Fruit fly (Drosophila melanogaster) whole organism, embryonic: Measurements from ENCODE around the gene CG13601.

Experiments
- Antp ChIP-seq: fragments of 200-800 bp; sonication (Bioruptor generic); optimal IDR thresholded peaks from 3 replicates; lab custom pipeline; 2016; ENCODE audit warnings: missing biosample characterization, missing genetic modification characterization
- Atf3 ChIP-seq: fragments of 200-800 bp; sonication (Bioruptor generic); optimal IDR thresholded peaks from 3 replicates; lab custom pipeline; 2016; ENCODE audit warnings: missing biosample characterization, missing genetic modification characterization
- CG10147 ChIP-seq: fragments of 200-800 bp; sonication (Bioruptor generic); optimal IDR thresholded peaks from 2 replicates; lab custom pipeline; 2019; ENCODE audit warnings: missing biosample characterization, mild to moderate bottlenecking, missing genetic modification characterization, moderate library complexity
- CG10267 ChIP-seq: fragments of 200-800 bp; sonication (Bioruptor generic); optimal IDR thresholded peaks from 2 replicates; lab custom pipeline; 2018; ENCODE audit warnings: missing biosample characterization, mild to moderate bottlenecking, missing genetic modification characterization, moderate library complexity
- CG10366 ChIP-seq: fragments of 200-800 bp; sonication (Bioruptor generic); IDR thresholded peaks from 2 replicates; pipeline ENCODE4 v1.3.6; 2022; ENCODE audit warnings: missing biosample characterization, missing genetic modification characterization
- CG12071 ChIP-seq: fragments of 200-800 bp; sonication (Bioruptor generic); optimal IDR thresholded peaks from 3 replicates; lab custom pipeline; 2018; ENCODE audit warnings: missing biosample characterization, mild to moderate bottlenecking, missing genetic modification characterization
- CG12744 ChIP-seq: fragments of 200-800 bp; sonication (Bioruptor generic); optimal IDR thresholded peaks from 2 replicates; lab custom pipeline; 2016; ENCODE audit warnings: missing biosample characterization, missing genetic modification characterization
- CG13775 ChIP-seq: fragments of 200-800 bp; sonication (Bioruptor generic); optimal IDR thresholded peaks from 3 replicates; lab custom pipeline; 2017; ENCODE audit warnings: missing biosample characterization, mild to moderate bottlenecking, missing genetic modification characterization
- CG1602 ChIP-seq: fragments of 200-800 bp; sonication (Bioruptor generic); optimal IDR thresholded peaks from 3 replicates; lab custom pipeline; 2016; ENCODE audit warnings: missing biosample characterization, missing genetic modification characterization
- CG17568 ChIP-seq: fragments of 200-800 bp; sonication (Bioruptor generic); optimal IDR thresholded peaks from 2 replicates; lab custom pipeline; 2018; ENCODE audit warnings: missing biosample characterization, mild to moderate bottlenecking, missing genetic modification characterization, moderate library complexity
- CG18619 ChIP-seq: fragments of 200-800 bp; sonication (Bioruptor generic); optimal IDR thresholded peaks from 3 replicates; lab custom pipeline; 2017; ENCODE audit warnings: missing biosample characterization, mild to moderate bottlenecking, missing genetic modification characterization
- CG2875 ChIP-seq: fragments of 200-800 bp; sonication (Bioruptor generic); optimal IDR thresholded peaks from 2 replicates; lab custom pipeline; 2017; ENCODE audit warnings: missing biosample characterization, mild to moderate bottlenecking, missing genetic modification characterization, missing genetic modification reagents
- CG4282 ChIP-seq: fragments of 200-800 bp; sonication (Bioruptor generic); optimal IDR thresholded peaks from 2 replicates; lab custom pipeline; 2016; ENCODE audit warnings: missing biosample characterization, missing genetic modification characterization
- CG5180 ChIP-seq: fragments of 200-800 bp; sonication (Bioruptor generic); optimal IDR thresholded peaks from 3 replicates; lab custom pipeline; 2017; ENCODE audit warnings: missing biosample characterization, missing genetic modification characterization, mild to moderate bottlenecking, moderate library complexity, missing genetic modification reagents
- CG6854 ChIP-seq: fragments of 200-800 bp; sonication (Bioruptor generic); optimal IDR thresholded peaks from 3 replicates; lab custom pipeline; 2017; ENCODE audit warnings: missing biosample characterization, mild to moderate bottlenecking, missing genetic modification characterization
- CG8944 ChIP-seq: fragments of 200-800 bp; sonication (Bioruptor generic); optimal IDR thresholded peaks from 3 replicates; lab custom pipeline; 2016; ENCODE audit warnings: missing biosample characterization, missing genetic modification characterization
- CG9817 ChIP-seq: fragments of 200-800 bp; sonication (Bioruptor generic); optimal IDR thresholded peaks from 2 replicates; lab custom pipeline; 2018; ENCODE audit warnings: missing biosample characterization, mild to moderate bottlenecking, missing genetic modification characterization, moderate library complexity
- CG9932 ChIP-seq: fragments of 200-800 bp; sonication (Bioruptor generic); IDR thresholded peaks from 2 replicates; pipeline ENCODE4 v1.3.6; 2022; ENCODE audit warnings: missing biosample characterization, missing genetic modification characterization
- Dip2 ChIP-seq: fragments of 200-800 bp; sonication (Bioruptor generic); IDR thresholded peaks from 2 replicates; pipeline ENCODE4 v1.3.6; 2022; ENCODE audit warnings: missing biosample characterization, missing genetic modification characterization
- Doc2 ChIP-seq: fragments of 200-800 bp; sonication (Bioruptor generic); IDR thresholded peaks from 2 replicates; pipeline ENCODE4 v1.3.6; 2022; ENCODE audit warnings: missing biosample characterization, missing genetic modification characterization
- HHEX ChIP-seq: fragments of 200-800 bp; sonication (Bioruptor generic); optimal IDR thresholded peaks from 3 replicates; lab custom pipeline; 2017; ENCODE audit warnings: missing biosample characterization, mild to moderate bottlenecking, missing genetic modification characterization, missing genetic modification reagents
- HLHmδ ChIP-seq: fragments of 200-800 bp; sonication (Bioruptor generic); optimal IDR thresholded peaks from 2 replicates; lab custom pipeline; 2018; ENCODE audit warnings: missing biosample characterization, mild to moderate bottlenecking, missing genetic modification characterization, moderate library complexity
- Hr3 ChIP-seq: fragments of 200-800 bp; sonication (Bioruptor generic); optimal IDR thresholded peaks from 3 replicates; lab custom pipeline; 2016; ENCODE audit warnings: missing biosample characterization, missing genetic modification characterization
- Mes4 ChIP-seq: fragments of 200-800 bp; sonication (Bioruptor generic); optimal IDR thresholded peaks from 2 replicates; lab custom pipeline; 2016; ENCODE audit warnings: missing biosample characterization, missing genetic modification characterization
- Opbp ChIP-seq: fragments of 200-800 bp; sonication (Bioruptor generic); IDR thresholded peaks from 3 replicates; pipeline ENCODE4 v1.3.6; 2022; ENCODE audit warnings: missing biosample characterization, missing genetic modification characterization; ENCODE audit not compliant: partially characterized antibody
- Ravus ChIP-seq: fragments of 200-800 bp; sonication (Bioruptor generic); IDR thresholded peaks from 2 replicates; pipeline ENCODE4 v1.3.6; 2022; ENCODE audit warnings: missing biosample characterization, missing genetic modification characterization
- Rfx ChIP-seq: fragments of 200-800 bp; sonication (Bioruptor generic); IDR thresholded peaks from 2 replicates; pipeline ENCODE4 v1.3.6; 2022; ENCODE audit warnings: missing biosample characterization, missing genetic modification characterization
- Spps ChIP-seq: fragments of 200-800 bp; sonication (Bioruptor generic); optimal IDR thresholded peaks from 2 replicates; lab custom pipeline; 2018; ENCODE audit warnings: missing biosample characterization, mild to moderate bottlenecking, missing genetic modification characterization
- Sry-β ChIP-seq: fragments of 200-800 bp; sonication (Bioruptor generic); optimal IDR thresholded peaks from 2 replicates; lab custom pipeline; 2018; ENCODE audit warnings: missing biosample characterization, mild to moderate bottlenecking, missing genetic modification characterization, moderate library complexity
- chinmo ChIP-seq: fragments of 200-800 bp; sonication (Bioruptor generic); IDR thresholded peaks from 4 replicates; pipeline ENCODE4 v1.3.6; 2022; ENCODE audit warnings: missing biosample characterization, missing genetic modification characterization; ENCODE audit not compliant: partially characterized antibody
- eve ChIP-seq, 2 experiments: fragments of >200 bp; optimal IDR thresholded peaks; 2 replicates each; lab custom pipeline; 2017; ENCODE audit warnings: missing biosample characterization in 2 of 2, missing genetic modification characterization in 2 of 2
- ewg ChIP-seq: fragments of 200-800 bp; sonication (Bioruptor generic); optimal IDR thresholded peaks from 3 replicates; lab custom pipeline; 2017; ENCODE audit warnings: mild to moderate bottlenecking, missing biosample characterization, missing genetic modification reagents, missing genetic modification characterization
- fd3F ChIP-seq: fragments of 200-800 bp; sonication (Bioruptor generic); optimal IDR thresholded peaks from 2 replicates; lab custom pipeline; 2018; ENCODE audit warnings: missing biosample characterization, mild to moderate bottlenecking, missing genetic modification characterization, moderate library complexity
- fd64A ChIP-seq: fragments of 200-800 bp; sonication (Bioruptor generic); optimal IDR thresholded peaks from 3 replicates; lab custom pipeline; 2018; ENCODE audit warnings: missing biosample characterization, mild to moderate bottlenecking, missing genetic modification characterization
- ftz-f1 ChIP-seq: fragments of 200-800 bp; sonication (Bioruptor generic); optimal IDR thresholded peaks from 2 replicates; lab custom pipeline; 2016; ENCODE audit warnings: missing biosample characterization, missing genetic modification characterization
- h ChIP-seq: fragments of >200 bp; optimal IDR thresholded peaks from 2 replicates; lab custom pipeline; 2017
- hbn ChIP-seq: fragments of 200-800 bp; sonication (Bioruptor generic); IDR thresholded peaks from 2 replicates; pipeline ENCODE4 v1.3.6; 2022; ENCODE audit warnings: missing biosample characterization, missing genetic modification characterization; ENCODE audit not compliant: partially characterized antibody
- jumu ChIP-seq: fragments of 200-800 bp; sonication (Bioruptor generic); optimal IDR thresholded peaks from 3 replicates; lab custom pipeline; 2016; ENCODE audit warnings: missing biosample characterization, missing genetic modification characterization
- p53 ChIP-seq: fragments of 200-800 bp; sonication (Bioruptor generic); optimal IDR thresholded peaks from 2 replicates; lab custom pipeline; 2016; ENCODE audit warnings: missing biosample characterization, missing genetic modification characterization
- pfk ChIP-seq: fragments of 200-800 bp; sonication (Bioruptor generic); optimal IDR thresholded peaks from 2 replicates; lab custom pipeline; 2018; ENCODE audit warnings: missing biosample characterization, mild to moderate bottlenecking, missing genetic modification characterization, moderate library complexity
- pita ChIP-seq: fragments of 200-800 bp; sonication (Bioruptor generic); optimal IDR thresholded peaks from 2 replicates; lab custom pipeline; 2017; ENCODE audit warnings: missing biosample characterization, mild to moderate bottlenecking, missing genetic modification characterization
- prd ChIP-seq, 3 experiments: fragments of >200 bp in 2 of 3; fragments of 200-800 bp in 1 of 3; sonication (Bioruptor generic) in 1 of 3; optimal IDR thresholded peaks in 2 of 3; IDR thresholded peaks in 1 of 3; 2 replicates in 2 of 3; 3 replicates in 1 of 3; pipeline versions ENCODE4 v1.3.6 to Lab custom; 2017 to 2022; ENCODE audit warnings: missing biosample characterization in 1 of 3, missing genetic modification characterization in 1 of 3
- rib ChIP-seq: fragments of 200-800 bp; sonication (Bioruptor generic); IDR thresholded peaks from 2 replicates; pipeline ENCODE4 v1.3.6; 2022; ENCODE audit warnings: missing biosample characterization, missing genetic modification characterization
- sima ChIP-seq: fragments of 200-800 bp; sonication (Bioruptor generic); optimal IDR thresholded peaks from 2 replicates; lab custom pipeline; 2016; ENCODE audit warnings: missing biosample characterization, missing genetic modification characterization
- ssp ChIP-seq: fragments of 200-800 bp; sonication (Bioruptor generic); IDR thresholded peaks from 2 replicates; pipeline ENCODE4 v1.3.6; 2022; ENCODE audit warnings: missing biosample characterization, missing genetic modification characterization
- toy ChIP-seq: fragments of 200-800 bp; sonication (Bioruptor generic); IDR thresholded peaks from 2 replicates; pipeline ENCODE4 v1.3.6; 2022; ENCODE audit warnings: missing biosample characterization, missing genetic modification characterization
- unc-4 ChIP-seq: fragments of 200-800 bp; sonication (Bioruptor generic); IDR thresholded peaks from 2 replicates; pipeline ENCODE4 v1.3.6; 2022; ENCODE audit warnings: missing biosample characterization, missing genetic modification characterization; ENCODE audit not compliant: partially characterized antibody
- wek ChIP-seq: fragments of 200-800 bp; sonication (Bioruptor generic); optimal IDR thresholded peaks from 3 replicates; lab custom pipeline; 2018; ENCODE audit warnings: missing biosample characterization, mild to moderate bottlenecking, missing genetic modification characterization, moderate library complexity

The CG13601 gene

DNA sequence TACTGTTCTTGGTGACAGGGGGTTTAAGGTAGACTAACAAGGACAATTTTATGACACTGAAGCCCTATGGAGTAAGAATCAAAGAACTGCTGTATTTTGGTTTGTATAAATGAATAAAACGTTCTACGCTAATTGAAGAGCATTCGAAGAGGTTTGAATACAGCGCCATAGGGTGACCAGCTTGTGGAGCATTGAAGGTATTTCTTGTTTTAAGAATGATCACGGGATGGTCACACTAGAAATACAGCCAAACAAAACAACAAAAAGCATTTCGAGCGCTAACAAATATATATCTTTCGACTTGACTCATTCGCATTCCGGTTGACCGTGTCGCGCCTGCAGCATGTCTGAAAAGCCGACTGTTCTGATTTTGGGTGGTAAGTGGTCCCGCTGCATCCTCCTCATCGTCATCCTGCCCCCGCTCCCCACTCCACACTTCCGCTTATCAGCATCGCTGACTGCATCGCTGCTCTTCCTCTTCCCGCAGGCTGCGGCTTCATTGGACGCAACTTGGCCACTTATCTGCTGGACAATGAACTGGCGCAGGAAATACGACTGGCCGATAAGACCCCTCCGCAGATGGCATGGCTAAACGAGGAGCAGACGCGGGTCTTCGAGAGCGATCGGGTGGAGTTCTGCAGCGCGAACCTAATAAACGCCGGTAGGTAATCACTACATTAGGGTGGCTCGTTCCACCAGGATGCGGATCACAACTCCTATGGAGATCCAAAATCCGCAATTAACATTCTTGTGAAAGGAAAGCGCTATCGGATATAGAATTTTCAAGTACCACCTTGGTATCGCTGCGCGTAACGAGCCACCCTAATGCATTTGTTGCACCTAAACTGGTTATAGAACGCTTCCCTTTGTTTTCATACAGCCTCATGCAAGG is 6.5 kb upstream of the CG13601 start, which contains the start of gene CG5854 (continued):
- TF ChIP-seq Mes4 (GFP tag; lab: Kevin White, UChicago): peak; percentile 73
- TF ChIP-seq CG10267 (tag; lab: Kevin White, UChicago): peak; percentile 39
- peak; percentile 74 for TF ChIP-seq CG2875 (GFP tag; lab: Kevin White, UChicago)
- peak; percentile 53 for TF ChIP-seq CG6854 (GFP tag; lab: Kevin White, UChicago)
- TF ChIP-seq HHEX (GFP tag; lab: Kevin White, UChicago): peak; percentile 79
- peak; percentile 53 for TF ChIP-seq CG18619 (GFP tag; lab: Kevin White, UChicago)
- peak; percentile 56 for TF ChIP-seq Atf3 (GFP tag; lab: Kevin White, UChicago)
- TF ChIP-seq CG9932 (GFP tag; lab: Robert Waterston, UW): 0 out of 2 replicates have a peak, but pooled peaks have one; percentile 24
- TF ChIP-seq Hr3 (GFP tag; lab: Kevin White, UChicago): peak; percentile 47
- TF ChIP-seq prd (optimal IDR thresholded peaks at IDR 0.05; lab: Kevin White, UChicago): no peak
- TF ChIP-seq prd (GFP tag; IDR thresholded peaks at IDR 0.05; lab: Robert Waterston, UW): peak; percentile 74
- TF ChIP-seq ftz-f1 (GFP tag; lab: Kevin White, UChicago): no peak
- TF ChIP-seq Antp: peak; percentile 74
- TF ChIP-seq CG12744 (GFP tag; lab: Kevin White, UChicago): peak; percentile 27
- no peak for TF ChIP-seq eve (GFP tag; optimal IDR thresholded peaks at IDR 0.05; lab: Kevin White, UChicago)
- TF ChIP-seq CG10147: peak; percentile 62
- TF ChIP-seq Doc2 (GFP tag; lab: Robert Waterston, UW): no peak
- TF ChIP-seq h (lab: Kevin White, UChicago): no peak
- TF ChIP-seq hbn (GFP tag; lab: Robert Waterston, UW): no peak
- TF ChIP-seq fd3F: peak; percentile 21
- peak; percentile 5 for TF ChIP-seq jumu (GFP tag; lab: Kevin White, UChicago)
- TF ChIP-seq Spps (tag; lab: Kevin White, UChicago): peak; percentile 29
- no peak for TF ChIP-seq Sry-β (GFP tag; lab: Kevin White, UChicago)
- TF ChIP-seq pfk (GFP tag; lab: Kevin White, UChicago): no peak
- TF ChIP-seq CG5180: peak; percentile 51
- peak; percentile 49 for TF ChIP-seq CG10366 (GFP tag; lab: Robert Waterston, UW)
- TF ChIP-seq wek (GFP tag; lab: Kevin White, UChicago): peak; percentile 42
- no peak for TF ChIP-seq rib (GFP tag; lab: Robert Waterston, UW)
- peak; percentile 39 for TF ChIP-seq CG1602 (GFP tag; lab: Kevin White, UChicago)
- TF ChIP-seq Dip2 (GFP tag; lab: Robert Waterston, UW): no peak
- peak; percentile 49; the same call in 1 of the 2 replicates for TF ChIP-seq ssp
- TF ChIP-seq CG9817 (tag; lab: Kevin White, UChicago): peak; percentile 11
- TF ChIP-seq CG13775: peak; percentile 64
- peak; percentile 75 for TF ChIP-seq CG12071 (GFP tag; lab: Kevin White, UChicago)
- TF ChIP-seq fd64A (GFP tag; lab: Kevin White, UChicago): peak; percentile 53
- TF ChIP-seq unc-4: no peak
- no peak; the same call in 1 of the 2 replicates for TF ChIP-seq Ravus (GFP tag; lab: Robert Waterston, UW)
- TF ChIP-seq CG8944: peak; percentile 73
- TF ChIP-seq sima (GFP tag; lab: Kevin White, UChicago): no peak
- peak; percentile 83; the same call in 1 of the 4 replicates for TF ChIP-seq chinmo (GFP tag; lab: Robert Waterston, UW)
- TF ChIP-seq Opbp (GFP tag; lab: Robert Waterston, UW): 0 out of 3 replicates have a peak, but pooled peaks have one; percentile 6
- TF ChIP-seq CG17568 (GFP tag; lab: Kevin White, UChicago): peak; percentile 95
- no peak for TF ChIP-seq HLHmδ (GFP tag; lab: Kevin White, UChicago)
- TF ChIP-seq ewg (GFP tag; lab: Kevin White, UChicago): peak; percentile 73
- TF ChIP-seq toy (GFP tag; lab: Robert Waterston, UW): no peak
- TF ChIP-seq pita: no peak
- peak; percentile 6 for TF ChIP-seq p53 (GFP tag; lab: Kevin White, UChicago)
- peak; percentile 77 for TF ChIP-seq Rfx (GFP tag; lab: Robert Waterston, UW)
- peak; percentile 60 for TF ChIP-seq CG4282 (GFP tag; lab: Kevin White, UChicago)
